Fruit fly (Drosophila melanogaster) whole organism, adult: ENCODE measurements around the gene Nadsyn.

Experiments used
- CG11617 ChIP-seq: fragments of 200-800 bp; sonication (Bioruptor generic); optimal IDR thresholded peaks from 2 replicates; lab custom pipeline; 2017; ENCODE audit warnings: mild to moderate bottlenecking, missing biosample characterization, missing genetic modification reagents, missing genetic modification characterization
- CG14711 ChIP-seq: fragments of 200-800 bp; sonication (Bioruptor generic); optimal IDR thresholded peaks from 2 replicates; lab custom pipeline; 2018; ENCODE audit warnings: missing biosample characterization, mild to moderate bottlenecking, missing genetic modification characterization, moderate library complexity
- CG33017 ChIP-seq: fragments of 200-800 bp; sonication (Bioruptor generic); optimal IDR thresholded peaks from 2 replicates; lab custom pipeline; 2018; ENCODE audit warnings: missing biosample characterization, mild to moderate bottlenecking, missing genetic modification characterization, moderate library complexity
- CG5204 ChIP-seq: fragments of 200-800 bp; sonication (Bioruptor generic); optimal IDR thresholded peaks from 2 replicates; lab custom pipeline; 2016; ENCODE audit warnings: missing biosample characterization, missing genetic modification characterization
- CG7101 ChIP-seq: fragments of 200-800 bp; sonication (Bioruptor generic); optimal IDR thresholded peaks from 2 replicates; lab custom pipeline; 2018; ENCODE audit warnings: missing biosample characterization, mild to moderate bottlenecking, missing genetic modification characterization, moderate library complexity
- Clk ChIP-seq: fragments of 200-800 bp; sonication (Bioruptor generic); optimal IDR thresholded peaks from 2 replicates; lab custom pipeline; 2017; ENCODE audit warnings: missing biosample characterization, missing genetic modification characterization
- Crg-1 ChIP-seq: fragments of 200-800 bp; sonication (Bioruptor generic); optimal IDR thresholded peaks from 2 replicates; lab custom pipeline; 2016; ENCODE audit warnings: missing biosample characterization, missing genetic modification characterization
- Hr96 ChIP-seq: fragments of 200-800 bp; sonication (Bioruptor generic); optimal IDR thresholded peaks from 2 replicates; lab custom pipeline; 2016; ENCODE audit warnings: missing biosample characterization, missing genetic modification characterization
- bab1 ChIP-seq: fragments of 200-800 bp; sonication (Bioruptor generic); optimal IDR thresholded peaks from 3 replicates; lab custom pipeline; 2019; ENCODE audit warnings: missing biosample characterization, mild to moderate bottlenecking, missing genetic modification characterization, moderate library complexity
- cic ChIP-seq: fragments of 200-800 bp; sonication (Bioruptor generic); optimal IDR thresholded peaks from 2 replicates; lab custom pipeline; 2017; ENCODE audit warnings: missing biosample characterization, mild to moderate bottlenecking, missing genetic modification characterization, moderate library complexity
- kay ChIP-seq: fragments of 200-800 bp; sonication (Bioruptor generic); peaks from one replicate; lab custom pipeline; 2016; ENCODE audit warnings: missing biosample characterization, missing genetic modification characterization, borderline replicate concordance
- pad ChIP-seq: fragments of 200-800 bp; sonication (Bioruptor generic); optimal IDR thresholded peaks from 3 replicates; lab custom pipeline; 2017; ENCODE audit warnings: missing biosample characterization, missing genetic modification characterization, mild to moderate bottlenecking, moderate library complexity, missing genetic modification reagents
- tj ChIP-seq: fragments of 200-800 bp; sonication (Bioruptor generic); optimal IDR thresholded peaks from 3 replicates; lab custom pipeline; 2017; ENCODE audit warnings: missing biosample characterization, mild to moderate bottlenecking, missing genetic modification characterization, moderate library complexity

- no peak for TF ChIP-seq Hr96 (GFP tag; lab: Kevin White, UChicago)
- TF ChIP-seq CG33017 (tag; lab: Kevin White, UChicago): no peak
- no peak for TF ChIP-seq kay (GFP tag; lab: Kevin White, UChicago)
- TF ChIP-seq tj (GFP tag; lab: Kevin White, UChicago): no peak
- TF ChIP-seq CG14711: no peak
- TF ChIP-seq CG7101 (tag; lab: Kevin White, UChicago): no peak
- TF ChIP-seq CG5204 (GFP tag; lab: Kevin White, UChicago): no peak
- no peak for TF ChIP-seq Crg-1 (GFP tag; lab: Kevin White, UChicago)
- TF ChIP-seq CG11617 (GFP tag; lab: Kevin White, UChicago): no peak
- no peak for TF ChIP-seq bab1 (GFP tag; lab: Kevin White, UChicago)
- TF ChIP-seq cic (GFP tag; lab: Kevin White, UChicago): no peak
- TF ChIP-seq Clk (GFP tag; lab: Kevin White, UChicago): no peak
- TF ChIP-seq pad: peak; percentile 98
Observed at dm6 chrX:13752543-13753046, 34.5 kb upstream of the Nadsyn start.
